Worm (Caenorhabditis elegans): Measurements from ENCODE around the gene C56G2.5.

C56G2.5 gene

ce11 chrIII:6272868-6273267 lies 51.2 kb downstream of the C56G2.5 start, which contains the start of gene C18F10.2:
Gene C18F10.2 (plus strand): TSS chrIII:6273168.
- TF ChIP-seq T22C8.4 (GFP tag; IDR thresholded peaks at IDR 0.05), result no peak
- TF ChIP-seq flt-1 (GFP tag; IDR thresholded peaks at IDR 0.05), result no peak
- TF ChIP-seq klf-2 (GFP tag; conservative IDR thresholded peaks at IDR 0.05), result no peak
- TF ChIP-seq ztf-23 (GFP tag; IDR thresholded peaks at IDR 0.05), result no peak
- TF ChIP-seq tab-1 (GFP tag; IDR thresholded peaks at IDR 0.05), result no peak
- TF ChIP-seq ref-1 (GFP tag; conservative IDR thresholded peaks at IDR 0.05), result no peak
- no peak for TF ChIP-seq cog-1 (tag; optimal IDR thresholded peaks at IDR 0.05)
- no peak for TF ChIP-seq med-1 (GFP tag; optimal IDR thresholded peaks at IDR 0.05; ENCODE audit: insufficient read depth)
- TF ChIP-seq ztf-29 (GFP tag; IDR thresholded peaks at IDR 0.05), result no peak

Measured in whole organism, midembryonic.